Worm (Caenorhabditis elegans) whole organism, L4 larva: ENCODE measurements around the gene irld-63.

Experiments used
- D1046.2 ChIP-seq: fragments of 200-800 bp; sonication (Bioruptor generic); IDR thresholded peaks from 2 replicates; pipeline ENCODE4 v1.3.6; 2022; ENCODE audit warnings: missing genetic modification characterization, missing compliant biosample characterization
- F37D6.2 ChIP-seq: sonication (generic microtip); optimal IDR thresholded peaks from 2 replicates; lab custom pipeline; 2016; ENCODE audit warnings: mild to moderate bottlenecking, missing genetic modification characterization, missing compliant biosample characterization
- F49E8.2 ChIP-seq: sonication (generic microtip); optimal IDR thresholded peaks from 2 replicates; lab custom pipeline; 2016; ENCODE audit warnings: missing compliant biosample characterization, mild to moderate bottlenecking, missing genetic modification characterization, borderline replicate concordance
- R02D3.7 ChIP-seq: fragments of 150-350 bp; sonication (generic microtip); optimal IDR thresholded peaks from 3 replicates; lab custom pipeline; 2014; ENCODE audit warnings: missing biosample characterization, missing genetic modification characterization
- T20F7.1 ChIP-seq: fragments of 200-800 bp; sonication (Bioruptor generic); optimal IDR thresholded peaks from 2 replicates; lab custom pipeline; 2018; ENCODE audit warnings: mild to moderate bottlenecking, missing genetic modification characterization, missing compliant biosample characterization
- T26A8.4 ChIP-seq: fragments of 200-800 bp; sonication (Bioruptor generic); IDR thresholded peaks from 2 replicates; pipeline ENCODE4 v1.3.6; 2022; ENCODE audit warnings: missing genetic modification characterization, missing compliant biosample characterization
- Y5F2A.4 ChIP-seq: fragments of 200-800 bp; sonication (Bioruptor generic); optimal IDR thresholded peaks from 2 replicates; lab custom pipeline; 2018; ENCODE audit warnings: mild to moderate bottlenecking, missing genetic modification characterization, missing compliant biosample characterization
- Y75B8A.6 ChIP-seq: fragments of 200-800 bp; sonication (Bioruptor generic); IDR thresholded peaks from 2 replicates; pipeline ENCODE4 v1.3.6; 2022; ENCODE audit warnings: missing genetic modification reagents, missing genetic modification characterization, missing compliant biosample characterization
- ZK337.2 ChIP-seq: fragments of 200-800 bp; sonication (Bioruptor generic); IDR thresholded peaks from 2 replicates; pipeline ENCODE4 v1.3.6; 2022; ENCODE audit warnings: missing genetic modification reagents, missing genetic modification characterization, missing compliant biosample characterization
- ceh-20 ChIP-seq: fragments of 200-800 bp; sonication (Bioruptor generic); IDR thresholded peaks from 2 replicates; pipeline ENCODE4 v1.3.6; 2022; ENCODE audit warnings: missing genetic modification reagents, missing genetic modification characterization, missing compliant biosample characterization
- ceh-32 ChIP-seq: sonication (generic microtip); optimal IDR thresholded peaks from 2 replicates; lab custom pipeline; 2016; ENCODE audit warnings: mild to moderate bottlenecking, missing genetic modification characterization, missing compliant biosample characterization; ENCODE audit not compliant: poor library complexity
- ceh-44 ChIP-seq: fragments of 200-800 bp; sonication (Bioruptor generic); IDR thresholded peaks from 2 replicates; pipeline ENCODE4 v1.3.6; 2022; ENCODE audit warnings: missing genetic modification reagents, missing genetic modification characterization, missing compliant biosample characterization
- cey-2 ChIP-seq: sonication (generic microtip); optimal IDR thresholded peaks from 3 replicates; lab custom pipeline; 2017; ENCODE audit warnings: missing genetic modification characterization, mild to moderate bottlenecking, missing compliant biosample characterization, antibody characterized with exemption, borderline replicate concordance; ENCODE audit not compliant: insufficient read depth
- daf-12 ChIP-seq: fragments of 150-350 bp; optimal IDR thresholded peaks from 2 replicates; lab custom pipeline; 2014; ENCODE audit warnings: missing biosample characterization, missing genetic modification reagents, missing genetic modification characterization
- daf-16 ChIP-seq, 3 experiments: sonication (generic microtip); optimal IDR thresholded peaks; 2 replicates each; lab custom pipeline; 2016 to 2017; ENCODE audit warnings: missing genetic modification characterization in 3 of 3, missing genetic modification reagents in 3 of 3, mild to moderate bottlenecking in 2 of 3, missing compliant biosample characterization in 2 of 3, missing biosample characterization in 1 of 3, moderate library complexity in 1 of 3
- daf-8 ChIP-seq: fragments of 200-800 bp; sonication (Bioruptor generic); IDR thresholded peaks from 2 replicates; pipeline ENCODE4 v1.3.6; 2022; ENCODE audit warnings: missing genetic modification characterization, missing compliant biosample characterization
- dpl-1 ChIP-seq: fragments of 150-350 bp; optimal IDR thresholded peaks from 2 replicates; lab custom pipeline; 2014; ENCODE audit warnings: missing biosample characterization, missing genetic modification reagents, missing genetic modification characterization
- dve-1 ChIP-seq: sonication (generic microtip); optimal IDR thresholded peaks from 2 replicates; lab custom pipeline; 2017; ENCODE audit warnings: antibody characterized with exemption, mild to moderate bottlenecking, missing genetic modification characterization, missing compliant biosample characterization; ENCODE audit not compliant: insufficient read depth
- egl-27 ChIP-seq: sonication (generic microtip); optimal IDR thresholded peaks from 3 replicates; lab custom pipeline; 2017; ENCODE audit warnings: missing biosample characterization, missing genetic modification reagents, missing genetic modification characterization
- egl-43 ChIP-seq: fragments of 200-800 bp; sonication (Bioruptor generic); IDR thresholded peaks from 2 replicates; pipeline ENCODE4 v1.3.6; 2022; ENCODE audit warnings: missing genetic modification reagents, missing genetic modification characterization, missing compliant biosample characterization
- hlh-11 ChIP-seq: fragments of 200-800 bp; sonication (Bioruptor generic); optimal IDR thresholded peaks from 2 replicates; lab custom pipeline; 2018; ENCODE audit warnings: mild to moderate bottlenecking, missing genetic modification characterization, missing compliant biosample characterization
- hlh-30 ChIP-seq: sonication (generic microtip); optimal IDR thresholded peaks from 2 replicates; lab custom pipeline; 2017; ENCODE audit warnings: antibody characterized with exemption, mild to moderate bottlenecking, missing genetic modification characterization, missing compliant biosample characterization; ENCODE audit not compliant: insufficient read depth
- jun-1 ChIP-seq: fragments of 150-350 bp; optimal IDR thresholded peaks from 2 replicates; lab custom pipeline; 2014; ENCODE audit warnings: missing biosample characterization, missing genetic modification reagents, missing genetic modification characterization
- lin-1 ChIP-seq: fragments of 200-800 bp; sonication (Bioruptor generic); IDR thresholded peaks from 2 replicates; pipeline ENCODE4 v1.3.6; 2022; ENCODE audit warnings: missing genetic modification reagents, missing genetic modification characterization, missing compliant biosample characterization
- lin-13 ChIP-seq: fragments of 150-350 bp; optimal IDR thresholded peaks from 2 replicates; lab custom pipeline; 2014; ENCODE audit warnings: missing biosample characterization, missing genetic modification reagents, missing genetic modification characterization
- lin-15B ChIP-seq: fragments of 150-350 bp; sonication (generic microtip); optimal IDR thresholded peaks from 3 replicates; lab custom pipeline; 2014; ENCODE audit warnings: missing biosample characterization, missing genetic modification characterization
- lin-29 ChIP-seq: fragments of 200-800 bp; sonication (Bioruptor generic); IDR thresholded peaks from 2 replicates; pipeline ENCODE4 v1.3.6; 2022; ENCODE audit warnings: missing genetic modification reagents, missing genetic modification characterization, missing compliant biosample characterization
- lir-3 ChIP-seq: sonication (generic microtip); optimal IDR thresholded peaks from 2 replicates; lab custom pipeline; 2016; ENCODE audit warnings: mild to moderate bottlenecking, missing genetic modification characterization, missing compliant biosample characterization
- madf-9 ChIP-seq: fragments of 200-800 bp; sonication (Bioruptor generic); conservative IDR thresholded peaks from 2 replicates; pipeline ENCODE4 v1.3.6; 2022; ENCODE audit warnings: missing genetic modification reagents, missing genetic modification characterization, missing compliant biosample characterization
- mdl-1 ChIP-seq, 2 experiments: fragments of 150-350 bp in 1 of 2; sonication (generic microtip) in 1 of 2; optimal IDR thresholded peaks; 2 replicates each; lab custom pipeline; 2014 to 2017; ENCODE audit warnings: missing biosample characterization in 2 of 2, missing genetic modification characterization in 2 of 2
- mep-1 ChIP-seq: fragments of 150-350 bp; sonication (generic microtip); optimal IDR thresholded peaks from 3 replicates; lab custom pipeline; 2014; ENCODE audit warnings: missing biosample characterization, missing genetic modification characterization
- mes-2 ChIP-seq: sonication (generic microtip); optimal IDR thresholded peaks from 2 replicates; lab custom pipeline; 2016; ENCODE audit warnings: missing genotype, mild to moderate bottlenecking, missing genetic modification characterization, missing compliant biosample characterization; ENCODE audit not compliant: poor library complexity, severe bottlenecking
- mxl-3 ChIP-seq: fragments of 200-800 bp; sonication (Bioruptor generic); optimal IDR thresholded peaks from 2 replicates; lab custom pipeline; 2018; ENCODE audit warnings: mild to moderate bottlenecking, missing genetic modification characterization, missing compliant biosample characterization
- nhr-11 ChIP-seq: fragments of 150-350 bp; optimal IDR thresholded peaks from 2 replicates; lab custom pipeline; 2014; ENCODE audit warnings: missing biosample characterization, missing genetic modification characterization
- nhr-237 ChIP-seq: sonication (generic microtip); optimal IDR thresholded peaks from 2 replicates; lab custom pipeline; 2017; ENCODE audit warnings: missing biosample characterization, missing genetic modification characterization
- nhr-28 ChIP-seq: fragments of 150-350 bp; optimal IDR thresholded peaks from 2 replicates; lab custom pipeline; 2014; ENCODE audit warnings: missing biosample characterization, missing genetic modification characterization
- nhr-42 ChIP-seq: fragments of 200-800 bp; sonication (Bioruptor generic); IDR thresholded peaks from 2 replicates; pipeline ENCODE4 v1.3.6; 2022; ENCODE audit warnings: missing genetic modification characterization, missing compliant biosample characterization
- nhr-77 ChIP-seq: fragments of 150-350 bp; optimal IDR thresholded peaks from 2 replicates; lab custom pipeline; 2014; ENCODE audit warnings: missing biosample characterization, missing genetic modification characterization
- php-3 ChIP-seq: fragments of 200-800 bp; sonication (Bioruptor generic); IDR thresholded peaks from 2 replicates; pipeline ENCODE4 v1.3.6; 2022; ENCODE audit warnings: missing genetic modification reagents, missing genetic modification characterization, missing compliant biosample characterization
- rbr-2 ChIP-seq: sonication (generic microtip); optimal IDR thresholded peaks from 2 replicates; lab custom pipeline; 2016; ENCODE audit warnings: missing genotype, missing genetic modification characterization, missing compliant biosample characterization
- spr-3 ChIP-seq: fragments of 200-800 bp; sonication (Bioruptor generic); optimal IDR thresholded peaks from 2 replicates; lab custom pipeline; 2018; ENCODE audit warnings: mild to moderate bottlenecking, missing genetic modification characterization, missing compliant biosample characterization
- tag-97 ChIP-seq: fragments of 200-800 bp; sonication (Bioruptor generic); IDR thresholded peaks from 2 replicates; pipeline ENCODE4 v1.3.6; 2022; ENCODE audit warnings: missing genetic modification characterization, missing compliant biosample characterization
- unc-130 ChIP-seq: sonication (generic microtip); optimal IDR thresholded peaks from 2 replicates; lab custom pipeline; 2016; ENCODE audit warnings: missing genetic modification reagents, missing genetic modification characterization, missing compliant biosample characterization
- unc-39 ChIP-seq: sonication (generic microtip); optimal IDR thresholded peaks from 2 replicates; lab custom pipeline; 2017; ENCODE audit warnings: missing biosample characterization, missing genetic modification characterization
- vab-7 ChIP-seq: fragments of 200-800 bp; sonication (Bioruptor generic); IDR thresholded peaks from 2 replicates; pipeline ENCODE4 v1.3.6; 2022; ENCODE audit warnings: missing genetic modification reagents, missing genetic modification characterization, missing compliant biosample characterization
- zfp-2 ChIP-seq: sonication (generic microtip); optimal IDR thresholded peaks from 2 replicates; lab custom pipeline; 2016; ENCODE audit warnings: mild to moderate bottlenecking, missing genetic modification characterization, missing compliant biosample characterization
- zip-2 ChIP-seq: fragments of 150-350 bp; optimal IDR thresholded peaks from 2 replicates; lab custom pipeline; 2014; ENCODE audit warnings: missing biosample characterization, missing genetic modification characterization
- ztf-7 ChIP-seq: fragments of 150-350 bp; optimal IDR thresholded peaks from 2 replicates; lab custom pipeline; 2014; ENCODE audit warnings: missing biosample characterization, missing genetic modification characterization

The irld-63 gene

DNA sequence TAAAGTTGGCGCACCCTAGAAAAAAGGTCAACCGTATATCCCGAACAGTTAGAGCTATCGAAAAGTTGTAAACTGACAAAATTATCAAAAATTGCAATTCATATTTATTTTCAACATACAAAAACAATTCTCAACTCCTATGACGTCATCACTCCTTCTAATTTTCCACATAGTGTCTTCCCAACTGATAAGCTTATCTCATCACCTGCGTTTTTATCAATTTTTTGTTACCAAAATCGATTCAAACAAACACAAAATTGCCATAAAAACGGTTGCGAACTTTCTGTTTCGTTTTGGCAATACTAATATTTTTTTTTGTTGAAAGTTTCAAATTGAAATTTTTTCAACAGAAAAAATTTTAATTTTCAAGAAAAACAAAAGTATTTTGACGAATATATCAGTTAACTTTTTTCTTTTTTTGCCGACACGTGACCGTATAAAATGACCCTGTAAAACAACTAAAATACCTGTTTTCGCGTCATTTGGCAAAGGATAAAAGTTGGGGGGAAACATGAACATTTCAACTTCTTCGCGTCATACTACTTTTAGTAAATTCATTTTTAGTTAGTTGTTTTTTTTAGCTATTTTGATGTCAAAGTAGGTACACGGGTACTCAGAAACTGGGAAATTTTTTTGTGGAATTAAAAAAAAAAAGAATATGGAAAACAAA lies 45.2 kb downstream of the irld-63 start (continued):
- TF ChIP-seq jun-1 (tag; lab: Kevin White, UChicago) (no peak), rbr-2 (no peak), T20F7.1 (GFP tag; lab: Kevin White, UChicago) (peak; percentile 14), F49E8.2 (tag; lab: Kevin White, UChicago) (no peak), F37D6.2 (no peak), lin-1 (GFP tag; lab: Robert Waterston, UW) (0 out of 2 replicates have a peak, but pooled peaks have one; percentile 38), ceh-20 (GFP tag; lab: Robert Waterston, UW) (no peak), mxl-3 (peak; percentile 2), madf-9 (GFP tag; lab: Robert Waterston, UW) (no peak), ceh-44 (no peak), lin-13 (peak; percentile 2), R02D3.7 (tag; lab: Kevin White, UChicago) (no peak), daf-8 (GFP tag; lab: Robert Waterston, UW) (no peak), nhr-77 (tag; lab: Kevin White, UChicago) (peak; percentile 65), ceh-32 (tag; lab: Kevin White, UChicago) (no peak), lir-3 (tag; lab: Kevin White, UChicago) (no peak), hlh-11 (tag; lab: Kevin White, UChicago) (peak; percentile 77), unc-130 (GFP tag; lab: Kevin White, UChicago) (no peak), Y5F2A.4 (GFP tag; lab: Kevin White, UChicago) (no peak), mes-2 (tag; lab: Kevin White, UChicago) (peak; percentile 26), mep-1 (tag; lab: Kevin White, UChicago) (peak; percentile 37)

DNA sequence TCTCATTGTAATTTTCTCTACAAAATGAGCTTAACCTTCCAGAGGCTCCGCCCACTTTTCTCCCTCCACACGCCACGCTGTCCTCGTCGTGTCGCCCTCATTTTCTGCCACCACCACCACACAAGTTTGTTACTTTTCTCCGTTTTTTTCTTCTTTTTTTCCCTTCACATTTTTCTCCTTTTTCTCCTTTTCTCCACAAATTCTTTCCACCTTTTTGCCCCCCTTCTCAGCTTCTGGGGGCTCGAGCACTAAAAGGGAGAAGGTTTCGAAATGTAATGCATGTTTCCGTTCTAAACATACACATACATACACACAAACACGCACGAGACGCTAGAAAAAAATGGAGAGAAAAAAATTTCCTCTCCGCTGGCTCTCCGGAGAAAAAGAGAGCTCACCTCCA lies 46.1 kb downstream of the irld-63 start, which contains the start of gene nhr-88:
Gene nhr-88, plus strand, starts transcription at position 43 of the 400 bp plus-strand sequence.
- no peak for TF ChIP-seq D1046.2 (GFP tag; lab: Robert Waterston, UW)
- no peak for TF ChIP-seq php-3 (GFP tag; lab: Robert Waterston, UW)
- no peak for TF ChIP-seq unc-39
- 0 out of 2 replicates have a peak, but pooled peaks have one; percentile 70 for TF ChIP-seq egl-43 (GFP tag; lab: Robert Waterston, UW)
- TF ChIP-seq spr-3 (GFP tag; lab: Kevin White, UChicago): peak; percentile 8
- TF ChIP-seq vab-7 (GFP tag; lab: Robert Waterston, UW): peak; percentile 51; the same call in 1 of the 2 replicates
- TF ChIP-seq jun-1 (tag; lab: Kevin White, UChicago): no peak
- no peak for TF ChIP-seq mxl-3
- no peak for TF ChIP-seq nhr-237 (tag; lab: Kevin White, UChicago)
- peak; percentile 39 for TF ChIP-seq rbr-2
- TF ChIP-seq dpl-1 (GFP tag; lab: Kevin White, UChicago): no peak
- no peak for TF ChIP-seq daf-12 (tag; lab: Kevin White, UChicago)
- no peak for TF ChIP-seq lin-29 (GFP tag; lab: Robert Waterston, UW)
- no peak for TF ChIP-seq mes-2 (tag; lab: Kevin White, UChicago)
- TF ChIP-seq ZK337.2 (GFP tag; lab: Robert Waterston, UW): no peak
- 0 out of 2 replicates have a peak, but pooled peaks have one; percentile 9 for TF ChIP-seq nhr-42 (GFP tag; lab: Robert Waterston, UW)
- no peak for TF ChIP-seq nhr-11 (tag; lab: Kevin White, UChicago)
- TF ChIP-seq lin-15B (tag; lab: Kevin White, UChicago): no peak
- no peak for TF ChIP-seq daf-16 (GFP tag; optimal IDR thresholded peaks at IDR 0.05; lab: Kevin White, UChicago)
- no peak for TF ChIP-seq daf-16 (tag; optimal IDR thresholded peaks at IDR 0.05; lab: Kevin White, UChicago)
- peak; percentile 56 for TF ChIP-seq hlh-30 (tag; lab: Kevin White, UChicago)
- no peak for TF ChIP-seq ztf-7 (tag; lab: Kevin White, UChicago)
- TF ChIP-seq zip-2 (tag; lab: Kevin White, UChicago): no peak
- TF ChIP-seq mdl-1 (tag; optimal IDR thresholded peaks at IDR 0.05; lab: Kevin White, UChicago): peak in 1 of 2 experiments; percentile 4
- no peak for TF ChIP-seq tag-97 (GFP tag; lab: Robert Waterston, UW)
- no peak for TF ChIP-seq nhr-28 (tag; lab: Kevin White, UChicago)
- TF ChIP-seq lin-13: no peak
- no peak for TF ChIP-seq egl-27 (tag; lab: Kevin White, UChicago)
- no peak for TF ChIP-seq Y75B8A.6 (GFP tag; lab: Robert Waterston, UW)
- TF ChIP-seq cey-2 (tag; lab: Kevin White, UChicago): no peak
- TF ChIP-seq T26A8.4 (GFP tag; lab: Robert Waterston, UW): peak; percentile 43; the same call in 1 of the 2 replicates
- peak; percentile 33 for TF ChIP-seq dve-1 (tag; lab: Kevin White, UChicago)
- TF ChIP-seq zfp-2: no peak
